Worm (Caenorhabditis elegans): ENCODE results near the gene fbxb-85.

DNA sequence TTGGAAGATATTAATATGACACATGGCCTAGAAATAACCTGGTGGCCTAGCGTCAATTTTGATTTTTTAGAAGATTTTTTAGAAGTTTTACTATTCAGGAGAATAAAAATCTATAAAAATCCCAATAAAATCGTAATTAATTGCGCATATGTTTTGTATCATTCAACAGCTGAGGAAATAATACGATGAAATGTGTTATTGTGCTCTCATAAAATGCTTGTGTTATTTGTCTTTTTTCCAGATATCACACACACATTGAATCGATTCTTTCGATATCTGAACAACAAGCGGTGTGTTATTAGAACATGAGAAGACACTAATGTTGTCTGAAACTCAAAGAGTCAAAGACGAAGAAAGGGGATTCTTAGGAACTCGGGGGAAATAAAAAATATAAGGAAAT is 23.7 kb downstream of the fbxb-85 start:
- TF ChIP-seq unc-130 (tag; optimal IDR thresholded peaks at IDR 0.05): no peak
- no peak for TF ChIP-seq efl-3 (GFP tag; optimal IDR thresholded peaks at IDR 0.05)
- no peak for TF ChIP-seq pqm-1 (tag; optimal IDR thresholded peaks at IDR 0.05)
- no peak for TF ChIP-seq alr-1 (tag; optimal IDR thresholded peaks at IDR 0.05; ENCODE audit: borderline replicate concordance)
- peak; percentile 90 for TF ChIP-seq dsc-1 (tag; optimal IDR thresholded peaks at IDR 0.05)
- no peak for TF ChIP-seq ceh-82 (tag; optimal IDR thresholded peaks at IDR 0.05)
